Fruit fly (Drosophila melanogaster) whole organism, adult: ENCODE measurements around the gene CG4133.

Experiments used
- CG11617 ChIP-seq: fragments of 200-800 bp; sonication (Bioruptor generic); optimal IDR thresholded peaks from 2 replicates; lab custom pipeline; 2017; ENCODE audit warnings: mild to moderate bottlenecking, missing biosample characterization, missing genetic modification reagents, missing genetic modification characterization
- CG12768 ChIP-seq: fragments of 200-800 bp; sonication (Bioruptor generic); optimal IDR thresholded peaks from 2 replicates; lab custom pipeline; 2017; ENCODE audit warnings: missing biosample characterization, missing genetic modification characterization, mild to moderate bottlenecking, moderate library complexity, missing genetic modification reagents
- CG14711 ChIP-seq: fragments of 200-800 bp; sonication (Bioruptor generic); optimal IDR thresholded peaks from 2 replicates; lab custom pipeline; 2018; ENCODE audit warnings: missing biosample characterization, mild to moderate bottlenecking, missing genetic modification characterization, moderate library complexity
- CG1620 ChIP-seq: fragments of 200-800 bp; sonication (Bioruptor generic); optimal IDR thresholded peaks from 2 replicates; lab custom pipeline; 2016; ENCODE audit warnings: missing biosample characterization, missing genetic modification characterization
- CG33017 ChIP-seq: fragments of 200-800 bp; sonication (Bioruptor generic); optimal IDR thresholded peaks from 2 replicates; lab custom pipeline; 2018; ENCODE audit warnings: missing biosample characterization, mild to moderate bottlenecking, missing genetic modification characterization, moderate library complexity
- CG5204 ChIP-seq: fragments of 200-800 bp; sonication (Bioruptor generic); optimal IDR thresholded peaks from 2 replicates; lab custom pipeline; 2016; ENCODE audit warnings: missing biosample characterization, missing genetic modification characterization
- CG7045 ChIP-seq: fragments of 200-800 bp; sonication (Bioruptor generic); optimal IDR thresholded peaks from 2 replicates; lab custom pipeline; 2017; ENCODE audit warnings: missing biosample characterization, mild to moderate bottlenecking, missing genetic modification characterization
- CG7101 ChIP-seq: fragments of 200-800 bp; sonication (Bioruptor generic); optimal IDR thresholded peaks from 2 replicates; lab custom pipeline; 2018; ENCODE audit warnings: missing biosample characterization, mild to moderate bottlenecking, missing genetic modification characterization, moderate library complexity
- Clk ChIP-seq: fragments of 200-800 bp; sonication (Bioruptor generic); optimal IDR thresholded peaks from 2 replicates; lab custom pipeline; 2017; ENCODE audit warnings: missing biosample characterization, missing genetic modification characterization
- Crg-1 ChIP-seq: fragments of 200-800 bp; sonication (Bioruptor generic); optimal IDR thresholded peaks from 2 replicates; lab custom pipeline; 2016; ENCODE audit warnings: missing biosample characterization, missing genetic modification characterization
- Hr96 ChIP-seq: fragments of 200-800 bp; sonication (Bioruptor generic); optimal IDR thresholded peaks from 2 replicates; lab custom pipeline; 2016; ENCODE audit warnings: missing biosample characterization, missing genetic modification characterization
- Mnt ChIP-seq: fragments of 200-800 bp; sonication (Bioruptor generic); optimal IDR thresholded peaks from 2 replicates; lab custom pipeline; 2016; ENCODE audit warnings: missing biosample characterization, mild to moderate bottlenecking, missing genetic modification characterization
- bab1 ChIP-seq: fragments of 200-800 bp; sonication (Bioruptor generic); optimal IDR thresholded peaks from 3 replicates; lab custom pipeline; 2019; ENCODE audit warnings: missing biosample characterization, mild to moderate bottlenecking, missing genetic modification characterization, moderate library complexity
- cic ChIP-seq: fragments of 200-800 bp; sonication (Bioruptor generic); optimal IDR thresholded peaks from 2 replicates; lab custom pipeline; 2017; ENCODE audit warnings: missing biosample characterization, mild to moderate bottlenecking, missing genetic modification characterization, moderate library complexity
- cnc ChIP-seq, 2 experiments: fragments of >200 bp; optimal IDR thresholded peaks; 2 replicates each; lab custom pipeline; 2017
- kay ChIP-seq: fragments of 200-800 bp; sonication (Bioruptor generic); peaks from one replicate; lab custom pipeline; 2016; ENCODE audit warnings: missing biosample characterization, missing genetic modification characterization, borderline replicate concordance
- ovo ChIP-seq: fragments of 200-800 bp; sonication (Bioruptor generic); optimal IDR thresholded peaks from 2 replicates; lab custom pipeline; 2016; ENCODE audit warnings: missing biosample characterization, missing genetic modification characterization
- pad ChIP-seq: fragments of 200-800 bp; sonication (Bioruptor generic); optimal IDR thresholded peaks from 3 replicates; lab custom pipeline; 2017; ENCODE audit warnings: missing biosample characterization, missing genetic modification characterization, mild to moderate bottlenecking, moderate library complexity, missing genetic modification reagents
- tj ChIP-seq: fragments of 200-800 bp; sonication (Bioruptor generic); optimal IDR thresholded peaks from 3 replicates; lab custom pipeline; 2017; ENCODE audit warnings: missing biosample characterization, mild to moderate bottlenecking, missing genetic modification characterization, moderate library complexity
- toe ChIP-seq: fragments of 200-800 bp; sonication (Bioruptor generic); optimal IDR thresholded peaks from 2 replicates; lab custom pipeline; 2016; ENCODE audit warnings: missing biosample characterization, missing genetic modification characterization

The CG4133 gene

dm6 chr2L:427338-428234 is 27.7 kb upstream of the CG4133 start:
- TF ChIP-seq CG7101 (tag; lab: Kevin White, UChicago) (no peak), CG11617 (GFP tag; lab: Kevin White, UChicago) (no peak)

- no peak for TF ChIP-seq Crg-1 (GFP tag; lab: Kevin White, UChicago)
- no peak for TF ChIP-seq bab1
- no peak for TF ChIP-seq CG14711
- TF ChIP-seq CG11617 (GFP tag; lab: Kevin White, UChicago), result no peak
- TF ChIP-seq CG1620 (GFP tag; lab: Kevin White, UChicago), result no peak
- no peak for TF ChIP-seq tj (GFP tag; lab: Kevin White, UChicago)
- TF ChIP-seq CG33017 (tag; lab: Kevin White, UChicago), result no peak
- no peak for TF ChIP-seq cnc (optimal IDR thresholded peaks at IDR 0.05; lab: Kevin White, UChicago)
- no peak for TF ChIP-seq pad (GFP tag; lab: Kevin White, UChicago)
- TF ChIP-seq Clk (GFP tag; lab: Kevin White, UChicago), result no peak
These were observed 26.8 kb upstream of the CG4133 start for dm6 chr2L:428380-428989.

dm6 chr2L:429680-430484 is 25.4 kb upstream of the CG4133 start:
- no peak for TF ChIP-seq CG33017 (tag; lab: Kevin White, UChicago)
- no peak for TF ChIP-seq cic (GFP tag; lab: Kevin White, UChicago)
- no peak for TF ChIP-seq Crg-1 (GFP tag; lab: Kevin White, UChicago)
- no peak for TF ChIP-seq tj (GFP tag; lab: Kevin White, UChicago)
- TF ChIP-seq kay (GFP tag; lab: Kevin White, UChicago), result peak; percentile 36
- no peak for TF ChIP-seq CG1620 (GFP tag; lab: Kevin White, UChicago)

- TF ChIP-seq ovo (peak; percentile 48), CG7101 (tag; lab: Kevin White, UChicago) (peak; percentile 72), cnc (optimal IDR thresholded peaks at IDR 0.05; lab: Kevin White, UChicago) (no peak), Mnt (peak; percentile 87), CG12768 (peak; percentile 82), toe (GFP tag; lab: Kevin White, UChicago) (no peak), CG11617 (GFP tag; lab: Kevin White, UChicago) (peak; percentile 48), CG7045 (GFP tag; lab: Kevin White, UChicago) (peak; percentile 60), kay (GFP tag; lab: Kevin White, UChicago) (no peak), Clk (GFP tag; lab: Kevin White, UChicago) (peak; percentile 1), CG14711 (peak; percentile 27), CG33017 (tag; lab: Kevin White, UChicago) (peak; percentile 76), Hr96 (GFP tag; lab: Kevin White, UChicago) (no peak), bab1 (peak; percentile 58), pad (GFP tag; lab: Kevin White, UChicago) (peak; percentile 87), CG5204 (GFP tag; lab: Kevin White, UChicago) (no peak), cic (GFP tag; lab: Kevin White, UChicago) (peak; percentile 25), CG1620 (GFP tag; lab: Kevin White, UChicago) (no peak), tj (GFP tag; lab: Kevin White, UChicago) (peak; percentile 89), Crg-1 (GFP tag; lab: Kevin White, UChicago) (peak; percentile 30)
These were observed 24.3 kb upstream of the CG4133 start, which contains the start of gene ex for dm6 chr2L:430820-431628. ex (plus strand) TSS chr2L:431227.

- TF ChIP-seq CG7045 (GFP tag; lab: Kevin White, UChicago), result no peak
- TF ChIP-seq CG14711, result no peak
- no peak for TF ChIP-seq Crg-1 (GFP tag; lab: Kevin White, UChicago)
- no peak for TF ChIP-seq cic (GFP tag; lab: Kevin White, UChicago)
These were observed 23.7 kb upstream of the CG4133 start for dm6 chr2L:431629-431984.

- TF ChIP-seq tj (GFP tag; lab: Kevin White, UChicago), result peak; percentile 92
- TF ChIP-seq Crg-1 (GFP tag; lab: Kevin White, UChicago), result no peak
- TF ChIP-seq cic (GFP tag; lab: Kevin White, UChicago), result no peak
- peak; percentile 1 for TF ChIP-seq bab1
These were observed 23.2 kb upstream of the CG4133 start for dm6 chr2L:432119-432518.
